Worm (Caenorhabditis elegans) whole organism, midembryonic: ENCODE results near the gene kcc-3.

Source experiments
- T22C8.4 ChIP-seq: fragments of 200-800 bp; sonication (Bioruptor generic); IDR thresholded peaks from 2 replicates; pipeline ENCODE4 v1.3.6; 2022; ENCODE audit warnings: missing genetic modification characterization, missing compliant biosample characterization
- cog-1 ChIP-seq: sonication (generic microtip); optimal IDR thresholded peaks from 2 replicates; lab custom pipeline; 2016; ENCODE audit warnings: missing genetic modification characterization, missing compliant biosample characterization
- flt-1 ChIP-seq: fragments of 200-800 bp; sonication (Bioruptor generic); IDR thresholded peaks from 2 replicates; pipeline ENCODE4 v1.3.6; 2022; ENCODE audit warnings: missing genetic modification characterization, missing compliant biosample characterization
- klf-2 ChIP-seq: fragments of 200-800 bp; sonication (Bioruptor generic); conservative IDR thresholded peaks from 2 replicates; pipeline ENCODE4 v1.3.6; 2022; ENCODE audit warnings: missing genetic modification reagents, missing genetic modification characterization, missing compliant biosample characterization
- med-1 ChIP-seq: sonication (generic microtip); optimal IDR thresholded peaks from 2 replicates; lab custom pipeline; 2017; ENCODE audit warnings: missing genetic modification characterization, mild to moderate bottlenecking, missing compliant biosample characterization, antibody characterized with exemption, missing genetic modification reagents; ENCODE audit not compliant: insufficient read depth
- ref-1 ChIP-seq: fragments of 200-800 bp; sonication (Bioruptor generic); conservative IDR thresholded peaks from 2 replicates; pipeline ENCODE4 v1.3.6; 2022; ENCODE audit warnings: missing genetic modification reagents, missing genetic modification characterization, missing compliant biosample characterization
- tab-1 ChIP-seq: fragments of 200-800 bp; sonication (Bioruptor generic); IDR thresholded peaks from 2 replicates; pipeline ENCODE4 v1.3.6; 2022; ENCODE audit warnings: missing genetic modification characterization, missing compliant biosample characterization
- ztf-23 ChIP-seq: fragments of 200-800 bp; sonication (Bioruptor generic); IDR thresholded peaks from 2 replicates; pipeline ENCODE4 v1.3.6; 2022; ENCODE audit warnings: missing genetic modification reagents, missing genetic modification characterization, missing compliant biosample characterization
- ztf-29 ChIP-seq: fragments of 200-800 bp; sonication (Bioruptor generic); IDR thresholded peaks from 2 replicates; pipeline ENCODE4 v1.3.6; 2022; ENCODE audit warnings: missing genetic modification reagents, missing genetic modification characterization, missing compliant biosample characterization

DNA sequence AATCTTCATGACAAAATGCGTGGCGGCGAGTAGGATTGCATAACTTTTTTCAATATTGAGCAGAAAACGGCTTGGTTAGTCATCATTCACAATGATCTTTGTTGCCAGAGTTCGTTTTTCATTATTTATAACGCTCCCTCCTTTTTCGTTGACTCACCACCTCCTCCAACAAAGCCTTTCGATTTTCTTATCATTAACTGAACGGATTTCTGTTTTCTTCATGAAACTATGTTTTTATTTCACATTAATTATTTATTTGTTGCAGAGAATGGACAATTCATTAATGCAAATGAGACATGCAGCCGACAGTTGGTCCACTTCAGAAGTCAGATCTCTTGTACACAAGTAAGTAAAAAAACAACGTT is 39.4 kb downstream of the kcc-3 start, which contains the start of gene bath-44:
- no peak for TF ChIP-seq ztf-23 (GFP tag; lab: Robert Waterston, UW)
- no peak for TF ChIP-seq flt-1
- TF ChIP-seq med-1 (GFP tag; lab: Kevin White, UChicago), result no peak
- no peak for TF ChIP-seq T22C8.4 (GFP tag; lab: Robert Waterston, UW)
- TF ChIP-seq tab-1, result no peak
- TF ChIP-seq ztf-29 (GFP tag; lab: Robert Waterston, UW), result no peak
- TF ChIP-seq ref-1 (GFP tag; lab: Robert Waterston, UW), result no peak
- no peak for TF ChIP-seq klf-2 (GFP tag; lab: Robert Waterston, UW)
- no peak for TF ChIP-seq cog-1 (tag; lab: Kevin White, UChicago)
